Fruit fly (Drosophila melanogaster): ENCODE measurements around the gene CG13970.

The CG13970 gene

DNA sequence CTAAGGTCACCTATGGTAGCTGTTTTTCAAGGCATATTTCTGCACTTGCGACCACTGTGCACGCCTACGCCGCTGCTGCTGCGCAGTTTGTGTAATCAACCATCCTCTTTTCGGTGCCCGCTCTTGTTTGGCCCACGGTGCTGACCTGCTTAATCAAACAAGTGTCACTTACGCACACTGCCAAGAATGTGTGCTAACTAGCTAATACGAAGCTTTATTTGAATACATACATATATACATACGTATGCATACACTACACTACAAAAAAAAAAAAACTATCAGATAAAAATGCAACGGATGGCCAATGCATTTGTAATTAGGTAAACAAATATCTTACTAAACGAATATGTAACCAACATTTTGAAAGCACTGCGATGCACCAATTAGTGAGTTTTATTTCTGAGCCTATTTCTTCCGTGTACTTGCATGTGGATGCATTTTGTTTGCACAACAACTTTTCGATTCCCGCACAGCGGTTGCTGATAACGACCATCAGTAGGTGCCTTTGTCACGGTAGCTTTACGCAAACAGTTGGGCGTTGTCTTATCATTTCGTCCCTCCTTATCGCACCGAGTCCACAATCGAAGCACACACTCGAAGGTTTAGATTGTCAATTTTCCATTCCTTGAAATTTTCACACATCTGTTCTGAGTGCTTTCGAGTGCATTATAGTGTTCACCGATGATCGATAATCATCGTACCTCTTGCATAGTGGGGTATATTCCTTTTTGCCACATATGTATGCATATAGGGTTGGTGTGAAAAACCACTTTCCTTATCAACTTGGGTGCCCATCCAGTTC is 17.5 kb downstream of the CG13970 start:
- TF ChIP-seq CG17801 (GFP tag; optimal IDR thresholded peaks at IDR 0.05; ENCODE audit: partially characterized antibody), result peak; percentile 36

dm6 chr2L:20084785-20085555 is 19.0 kb downstream of the CG13970 start, which contains the start of gene fok:
fok (minus strand) TSS chr2L:20085070.
- TF ChIP-seq CG17801 (GFP tag; optimal IDR thresholded peaks at IDR 0.05; ENCODE audit: partially characterized antibody), result peak; percentile 97

dm6 chr2L:20084068-20084651 is 19.8 kb downstream of the CG13970 start:
- TF ChIP-seq CG17801 (GFP tag; optimal IDR thresholded peaks at IDR 0.05; ENCODE audit: partially characterized antibody), result no peak

- TF ChIP-seq CG17801 (GFP tag; optimal IDR thresholded peaks at IDR 0.05; ENCODE audit: partially characterized antibody), result no peak
Measured at dm6 chr2L:20082965-20083855, 20.7 kb downstream of the CG13970 start.

DNA sequence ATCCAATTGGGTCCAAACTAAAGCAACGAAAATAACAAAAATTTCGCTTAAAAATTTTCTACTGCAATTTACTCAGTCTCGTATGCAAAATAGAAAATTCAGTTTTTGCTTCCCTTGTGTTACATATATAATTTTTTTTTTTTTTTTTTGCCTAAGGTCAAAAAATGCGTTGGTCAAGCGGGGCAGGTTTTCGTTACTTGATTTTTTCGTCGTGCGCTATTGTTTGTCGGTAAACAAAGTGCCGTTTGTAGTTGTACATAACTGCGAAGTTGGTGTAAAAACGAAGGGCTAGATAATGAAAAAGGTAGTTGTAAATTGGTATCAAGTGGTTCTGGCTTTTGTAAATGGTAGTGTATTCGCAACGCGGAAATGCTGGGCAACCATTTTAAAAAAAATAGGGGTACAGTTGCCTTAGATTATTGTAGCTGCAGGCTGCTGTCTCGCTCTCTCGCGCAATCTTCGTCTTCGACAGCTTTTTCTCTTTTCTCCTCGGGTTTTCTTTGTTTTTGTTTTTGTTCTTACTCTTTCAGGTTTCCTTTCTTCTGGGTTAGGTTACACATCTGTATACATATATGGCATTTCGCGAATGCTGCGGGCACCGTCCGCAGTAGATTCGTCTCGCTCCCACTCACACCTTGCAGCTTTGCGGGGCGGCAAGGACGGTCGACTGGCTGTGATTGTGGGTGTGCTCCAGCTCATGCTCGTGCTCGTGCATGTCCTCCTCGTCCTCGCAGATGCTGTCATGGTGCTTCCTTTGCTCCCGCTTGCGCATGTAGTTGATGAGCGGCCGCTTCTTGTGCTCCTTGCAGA is 21.6 kb downstream of the CG13970 start:
- no peak for TF ChIP-seq CG17801 (GFP tag; optimal IDR thresholded peaks at IDR 0.05; ENCODE audit: partially characterized antibody)

DNA sequence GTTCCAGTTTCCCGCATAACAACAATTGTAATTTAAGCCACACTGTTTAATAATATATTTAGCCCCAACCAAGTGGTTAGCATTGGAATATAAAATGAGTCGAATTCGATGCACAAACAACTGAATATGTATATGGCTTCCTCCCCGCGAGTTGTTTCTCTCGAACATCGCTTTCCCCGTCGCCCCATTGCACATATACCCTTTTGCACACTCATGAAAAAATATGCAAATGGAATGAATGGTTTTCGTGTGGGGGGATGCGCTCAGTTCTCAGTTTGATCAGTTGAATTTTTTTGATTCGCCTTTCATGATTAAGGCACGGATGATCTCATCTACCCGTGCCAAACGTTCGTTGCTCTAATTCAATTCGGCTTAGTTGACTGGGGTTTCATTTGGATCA is 23.2 kb downstream of the CG13970 start:
- no peak for TF ChIP-seq CG17801 (GFP tag; optimal IDR thresholded peaks at IDR 0.05; ENCODE audit: partially characterized antibody)

DNA sequence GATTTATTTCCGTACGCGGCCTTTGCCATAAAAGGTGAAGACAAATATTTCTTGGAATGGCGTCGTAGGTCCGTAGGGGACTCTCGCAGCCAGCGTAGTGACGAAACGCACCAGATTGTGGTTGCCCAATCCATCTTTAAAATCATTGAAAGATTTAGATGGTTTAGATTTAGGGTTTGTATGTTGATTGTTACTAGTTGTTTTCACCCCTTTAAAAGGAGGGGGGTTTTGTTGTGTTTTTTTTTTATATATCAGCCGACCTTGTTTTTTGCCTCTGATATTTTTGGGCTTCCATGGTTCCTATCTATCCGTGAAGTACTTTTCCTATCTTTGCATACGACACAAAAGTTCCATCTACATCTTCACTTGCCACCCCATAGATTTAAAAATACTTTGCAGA is 25.1 kb downstream of the CG13970 start:
- TF ChIP-seq CG17801 (GFP tag; optimal IDR thresholded peaks at IDR 0.05; ENCODE audit: partially characterized antibody), result no peak

DNA sequence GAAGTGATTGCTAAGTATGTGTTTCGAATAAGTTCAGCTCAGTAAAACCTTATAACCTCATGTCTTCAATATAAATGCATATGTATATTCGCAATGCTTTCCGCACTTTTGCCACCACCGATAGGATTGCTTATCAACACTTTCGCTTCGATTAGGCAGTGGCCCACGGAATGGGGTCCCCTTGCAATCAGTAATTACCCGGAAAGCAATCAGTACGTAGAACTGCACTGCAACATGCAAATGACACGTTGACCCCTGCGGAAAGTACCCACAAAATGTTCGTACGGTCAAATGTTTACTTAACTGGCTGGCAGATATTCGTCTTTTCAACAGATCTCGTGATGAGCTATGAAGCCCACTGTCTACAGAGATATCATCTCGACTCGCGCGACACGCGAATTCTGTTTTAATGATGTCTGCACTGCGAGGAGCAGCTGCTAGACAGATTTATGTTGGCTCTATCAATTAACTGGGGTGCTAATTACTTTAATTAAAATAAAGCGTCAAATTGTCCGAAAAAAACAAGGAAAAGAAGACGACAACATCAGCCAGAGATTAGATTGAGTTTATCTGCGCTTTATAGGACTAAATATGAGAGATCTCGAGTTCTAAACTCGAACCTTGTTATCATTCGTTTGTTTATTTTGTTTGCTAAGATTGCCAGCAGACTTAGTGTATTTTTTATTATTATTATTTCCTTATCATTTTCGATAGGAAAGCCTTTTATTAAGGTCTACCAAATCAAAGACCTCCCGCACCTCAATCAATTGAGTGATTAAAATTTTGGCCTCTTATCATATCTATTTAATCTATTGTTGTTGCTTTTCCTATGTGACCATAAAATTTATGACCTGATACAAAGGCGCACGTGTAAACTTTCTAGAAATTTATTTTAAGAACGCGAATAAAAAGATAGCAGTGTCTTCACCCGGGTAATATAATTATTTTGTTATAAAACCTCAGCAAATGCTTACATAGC is 26.2 kb downstream of the CG13970 start:
- peak; percentile 11 for TF ChIP-seq CG17801 (GFP tag; optimal IDR thresholded peaks at IDR 0.05; ENCODE audit: partially characterized antibody)

- peak; percentile 62 for TF ChIP-seq CG17801 (GFP tag; optimal IDR thresholded peaks at IDR 0.05; ENCODE audit: partially characterized antibody)
Measured at dm6 chr2L:20075234-20075803, 28.6 kb downstream of the CG13970 start, which contains the start of the genes pr and neb. pr (minus strand) TSS chr2L:20075458. neb (plus strand) TSS chr2L:20075757.

dm6 chr2L:20074388-20074787 is 29.6 kb downstream of the CG13970 start:
- no peak for TF ChIP-seq CG17801 (GFP tag; optimal IDR thresholded peaks at IDR 0.05; ENCODE audit: partially characterized antibody)

DNA sequence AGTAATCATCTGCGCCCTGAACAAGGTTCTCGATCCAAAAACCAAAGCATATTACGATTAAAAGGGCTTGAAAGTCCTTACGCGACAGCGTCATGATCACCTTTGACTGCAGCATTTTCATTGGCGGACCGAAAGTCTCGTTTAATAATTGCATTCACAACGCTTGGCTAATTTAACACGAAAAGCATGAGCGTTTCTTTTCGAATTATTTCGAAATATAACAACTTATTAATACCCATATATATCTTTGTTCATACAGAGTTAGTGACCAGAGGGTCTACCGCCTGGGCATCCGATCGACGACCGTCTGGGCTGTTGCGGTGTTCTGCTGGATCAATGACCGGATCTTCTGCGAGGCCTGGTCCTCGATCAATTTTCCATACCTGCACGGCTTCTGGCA is 31.9 kb downstream of the CG13970 start, which contains the start of gene CG10730:
Gene CG10730, minus strand, starts transcription at position 101 of the 400 bp plus-strand sequence.
- no peak for TF ChIP-seq CG17801 (GFP tag; optimal IDR thresholded peaks at IDR 0.05; ENCODE audit: partially characterized antibody)

Data from ovary, adult (tissue).